Fruit fly (Drosophila melanogaster) whole organism, prepupa: Measurements from ENCODE around the gene CG31683.

Experiments
- CG10631 ChIP-seq: fragments of 200-800 bp; sonication (Bioruptor generic); optimal IDR thresholded peaks from 2 replicates; lab custom pipeline; 2016; ENCODE audit warnings: missing biosample characterization, missing genetic modification characterization
- CG10669 ChIP-seq: fragments of 200-800 bp; sonication (Bioruptor generic); optimal IDR thresholded peaks from 3 replicates; lab custom pipeline; 2018; ENCODE audit warnings: missing biosample characterization, mild to moderate bottlenecking, missing genetic modification characterization, moderate library complexity
- CG16779 ChIP-seq: fragments of 200-800 bp; sonication (Bioruptor generic); optimal IDR thresholded peaks from 3 replicates; lab custom pipeline; 2017; ENCODE audit warnings: missing biosample characterization, mild to moderate bottlenecking, missing genetic modification characterization
- CG6163 ChIP-seq: fragments of 200-800 bp; sonication (Bioruptor generic); IDR thresholded peaks from 3 replicates; pipeline ENCODE4 v1.3.6; 2022; ENCODE audit warnings: missing biosample characterization, missing genetic modification characterization
- Hr38 ChIP-seq: sonication (Bioruptor generic); optimal IDR thresholded peaks from 2 replicates; lab custom pipeline; 2016; ENCODE audit warnings: missing biosample characterization, missing genetic modification characterization
- Hr39 ChIP-seq: fragments of 200-800 bp; sonication (Bioruptor generic); optimal IDR thresholded peaks from 2 replicates; lab custom pipeline; 2016; ENCODE audit warnings: missing biosample characterization, missing genetic modification characterization
- Lpt ChIP-seq: fragments of 200-800 bp; sonication (Bioruptor generic); optimal IDR thresholded peaks from 3 replicates; lab custom pipeline; 2016; ENCODE audit warnings: missing biosample characterization, missing genetic modification characterization
- Sox15 ChIP-seq: fragments of 200-800 bp; sonication (Bioruptor generic); optimal IDR thresholded peaks from 3 replicates; lab custom pipeline; 2016; ENCODE audit warnings: missing biosample characterization, missing genetic modification characterization
- acj6 ChIP-seq: fragments of 200-800 bp; sonication (Bioruptor generic); optimal IDR thresholded peaks from 3 replicates; lab custom pipeline; 2016; ENCODE audit warnings: missing biosample characterization, missing genetic modification characterization
- dac ChIP-seq: fragments of 200-800 bp; sonication (Bioruptor generic); optimal IDR thresholded peaks from 2 replicates; lab custom pipeline; 2017; ENCODE audit warnings: missing biosample characterization, mild to moderate bottlenecking, missing genetic modification characterization
- fd85E ChIP-seq: fragments of 200-800 bp; sonication (Bioruptor generic); optimal IDR thresholded peaks from 3 replicates; lab custom pipeline; 2016; ENCODE audit warnings: missing biosample characterization, missing genetic modification characterization
- fkh ChIP-seq: fragments of 200-800 bp; sonication (Bioruptor generic); optimal IDR thresholded peaks from 3 replicates; lab custom pipeline; 2017; ENCODE audit warnings: missing biosample characterization, mild to moderate bottlenecking, missing genetic modification characterization, moderate library complexity
- net ChIP-seq: fragments of 200-800 bp; sonication (Bioruptor generic); optimal IDR thresholded peaks from 3 replicates; lab custom pipeline; 2016; ENCODE audit warnings: missing biosample characterization, missing genetic modification characterization

DNA sequence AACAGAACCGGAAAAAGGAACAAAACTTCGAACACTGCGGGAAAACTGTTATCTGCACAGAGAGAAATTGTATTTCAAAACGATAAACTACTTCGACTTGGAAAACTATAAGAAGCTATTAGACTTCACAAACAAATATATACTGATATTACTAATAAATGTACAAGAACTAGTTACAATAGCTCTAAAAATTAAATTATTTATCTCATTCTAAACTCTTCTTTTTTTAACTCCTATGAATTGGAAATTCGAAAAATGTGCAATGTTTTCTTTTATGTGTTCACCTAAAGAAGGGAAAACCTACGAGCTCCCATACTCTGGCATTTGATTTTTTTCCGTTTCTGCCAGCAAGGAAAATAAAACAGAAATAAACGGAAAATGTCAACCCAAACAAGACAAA, 48.4 kb downstream of the CG31683 start:
- TF ChIP-seq fkh (no peak), acj6 (GFP tag; lab: Kevin White, UChicago) (no peak), CG16779 (tag; lab: Kevin White, UChicago) (no peak), Hr39 (GFP tag; lab: Kevin White, UChicago) (no peak), net (GFP tag; lab: Kevin White, UChicago) (no peak), Lpt (GFP tag; lab: Kevin White, UChicago) (no peak), Hr38 (no peak), CG6163 (GFP tag; lab: Robert Waterston, UW) (no peak), Sox15 (no peak), dac (GFP tag; lab: Kevin White, UChicago) (no peak), fd85E (GFP tag; lab: Kevin White, UChicago) (no peak), CG10631 (GFP tag; lab: Kevin White, UChicago) (no peak), CG10669 (GFP tag; lab: Kevin White, UChicago) (no peak)
